Worm (Caenorhabditis elegans): Measurements from ENCODE around the gene ceh-16.

DNA sequence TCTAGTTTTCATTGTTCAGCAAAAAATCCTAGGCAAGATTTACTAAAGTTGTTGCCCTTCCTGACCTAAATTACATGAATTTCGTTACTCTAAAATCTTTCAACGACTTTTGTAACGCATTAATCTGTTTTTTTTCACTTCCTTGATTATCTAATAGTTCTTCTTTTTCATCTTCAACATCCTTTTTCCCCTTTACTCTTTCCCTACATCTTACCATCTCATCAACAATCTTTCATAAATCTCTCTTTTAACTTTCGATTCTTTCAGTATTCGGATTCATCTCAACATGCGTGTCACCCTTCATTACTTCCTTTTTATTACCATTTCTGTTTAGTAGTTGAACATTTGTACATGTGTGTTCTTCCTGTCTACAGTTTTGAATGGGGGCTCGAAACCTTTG lies 48.7 kb upstream of the ceh-16 start:
- no peak for TF ChIP-seq him-1 (tag; optimal IDR thresholded peaks at IDR 0.05)
- no peak for TF ChIP-seq dao-5 (tag; optimal IDR thresholded peaks at IDR 0.05)
